Fruit fly (Drosophila melanogaster) whole organism, embryonic: ENCODE results near the gene RapGAP1.

Source experiments
- CG11560 ChIP-seq: fragments of 200-800 bp; sonication (Bioruptor generic); IDR thresholded peaks from 3 replicates; pipeline ENCODE4 v1.3.6; 2022; ENCODE audit warnings: missing biosample characterization, missing genetic modification characterization
- CG12744 ChIP-seq: fragments of 200-800 bp; sonication (Bioruptor generic); optimal IDR thresholded peaks from 2 replicates; lab custom pipeline; 2016; ENCODE audit warnings: missing biosample characterization, missing genetic modification characterization
- CG15011 ChIP-seq: fragments of 200-800 bp; sonication (Bioruptor generic); optimal IDR thresholded peaks from 3 replicates; lab custom pipeline; 2018; ENCODE audit warnings: missing biosample characterization, mild to moderate bottlenecking, missing genetic modification characterization
- CG18764 ChIP-seq: fragments of 200-800 bp; sonication (Bioruptor generic); optimal IDR thresholded peaks from 3 replicates; lab custom pipeline; 2016; ENCODE audit warnings: missing biosample characterization, missing genetic modification characterization
- CG2129 ChIP-seq: fragments of 200-800 bp; sonication (Bioruptor generic); IDR thresholded peaks from 2 replicates; pipeline ENCODE4 v1.3.6; 2022; ENCODE audit warnings: missing biosample characterization, missing genetic modification characterization; ENCODE audit not compliant: partially characterized antibody
- CG2875 ChIP-seq: fragments of 200-800 bp; sonication (Bioruptor generic); optimal IDR thresholded peaks from 2 replicates; lab custom pipeline; 2017; ENCODE audit warnings: missing biosample characterization, mild to moderate bottlenecking, missing genetic modification characterization, missing genetic modification reagents
- CG31388 ChIP-seq: fragments of 200-800 bp; sonication (Bioruptor generic); optimal IDR thresholded peaks from 2 replicates; lab custom pipeline; 2016; ENCODE audit warnings: missing biosample characterization, missing genetic modification characterization
- CG34422 ChIP-seq: fragments of 200-800 bp; sonication (Bioruptor generic); IDR thresholded peaks from 3 replicates; pipeline ENCODE4 v1.3.6; 2022; ENCODE audit warnings: missing biosample characterization, missing genetic modification characterization
- CG4282 ChIP-seq: fragments of 200-800 bp; sonication (Bioruptor generic); optimal IDR thresholded peaks from 2 replicates; lab custom pipeline; 2016; ENCODE audit warnings: missing biosample characterization, missing genetic modification characterization
- CG4404 ChIP-seq: fragments of 200-800 bp; sonication (Bioruptor generic); IDR thresholded peaks from 2 replicates; pipeline ENCODE4 v1.3.6; 2022; ENCODE audit warnings: missing biosample characterization, missing genetic modification characterization
- CG6683 ChIP-seq: fragments of 200-800 bp; sonication (Bioruptor generic); optimal IDR thresholded peaks from 2 replicates; lab custom pipeline; 2017; ENCODE audit warnings: missing biosample characterization, mild to moderate bottlenecking, missing genetic modification characterization, missing genetic modification reagents
- CG6765 ChIP-seq: fragments of 200-800 bp; sonication (Bioruptor generic); optimal IDR thresholded peaks from 3 replicates; lab custom pipeline; 2017; ENCODE audit warnings: missing biosample characterization, mild to moderate bottlenecking, missing genetic modification characterization
- CG8281 ChIP-seq: fragments of 200-800 bp; sonication (Bioruptor generic); optimal IDR thresholded peaks from 2 replicates; lab custom pipeline; 2018; ENCODE audit warnings: missing biosample characterization, mild to moderate bottlenecking, missing genetic modification characterization, moderate library complexity
- CG9932 ChIP-seq: fragments of 200-800 bp; sonication (Bioruptor generic); IDR thresholded peaks from 2 replicates; pipeline ENCODE4 v1.3.6; 2022; ENCODE audit warnings: missing biosample characterization, missing genetic modification characterization
- CkIIα-i1 ChIP-seq: fragments of 200-800 bp; sonication (Bioruptor generic); IDR thresholded peaks from 2 replicates; pipeline ENCODE4 v1.3.6; 2022; ENCODE audit warnings: missing biosample characterization, missing genetic modification characterization
- Dad ChIP-seq: fragments of 200-800 bp; sonication (Bioruptor generic); optimal IDR thresholded peaks from 3 replicates; lab custom pipeline; 2016; ENCODE audit warnings: missing biosample characterization, missing genetic modification characterization
- Dip3 ChIP-seq: fragments of 200-800 bp; sonication (Bioruptor generic); optimal IDR thresholded peaks from 3 replicates; lab custom pipeline; 2016; ENCODE audit warnings: missing biosample characterization, missing genetic modification characterization
- Doc2 ChIP-seq: fragments of 200-800 bp; sonication (Bioruptor generic); IDR thresholded peaks from 2 replicates; pipeline ENCODE4 v1.3.6; 2022; ENCODE audit warnings: missing biosample characterization, missing genetic modification characterization
- E2f2 ChIP-seq: fragments of 200-800 bp; sonication (Bioruptor generic); IDR thresholded peaks from 2 replicates; pipeline ENCODE4 v1.3.6; 2022; ENCODE audit warnings: missing biosample characterization, missing genetic modification characterization
- H2.0 ChIP-seq: fragments of 200-800 bp; sonication (Bioruptor generic); IDR thresholded peaks from 2 replicates; pipeline ENCODE4 v1.3.6; 2022; ENCODE audit warnings: missing biosample characterization, missing genetic modification characterization
- HHEX ChIP-seq: fragments of 200-800 bp; sonication (Bioruptor generic); optimal IDR thresholded peaks from 3 replicates; lab custom pipeline; 2017; ENCODE audit warnings: missing biosample characterization, mild to moderate bottlenecking, missing genetic modification characterization, missing genetic modification reagents
- HLHmδ ChIP-seq: fragments of 200-800 bp; sonication (Bioruptor generic); optimal IDR thresholded peaks from 2 replicates; lab custom pipeline; 2018; ENCODE audit warnings: missing biosample characterization, mild to moderate bottlenecking, missing genetic modification characterization, moderate library complexity
- Mes4 ChIP-seq: fragments of 200-800 bp; sonication (Bioruptor generic); optimal IDR thresholded peaks from 2 replicates; lab custom pipeline; 2016; ENCODE audit warnings: missing biosample characterization, missing genetic modification characterization
- Nf-YC ChIP-seq: fragments of 200-800 bp; optimal IDR thresholded peaks from 3 replicates; lab custom pipeline; 2019; ENCODE audit warnings: missing biosample characterization, mild to moderate bottlenecking, missing genetic modification characterization, moderate library complexity
- Side ChIP-seq: fragments of 200-800 bp; sonication (Bioruptor generic); optimal IDR thresholded peaks from 2 replicates; lab custom pipeline; 2016; ENCODE audit warnings: missing biosample characterization, missing genetic modification characterization
- Sox102F ChIP-seq: fragments of 200-800 bp; sonication (Bioruptor generic); optimal IDR thresholded peaks from 2 replicates; lab custom pipeline; 2018; ENCODE audit warnings: missing biosample characterization, mild to moderate bottlenecking, missing genetic modification characterization, moderate library complexity
- Stat92E ChIP-seq, 3 experiments: fragments of >200 bp in 2 of 3; fragments of 200-800 bp in 1 of 3; sonication (Bioruptor generic) in 1 of 3; optimal IDR thresholded peaks; 2 replicates each; lab custom pipeline; 2017 to 2019; ENCODE audit warnings: missing biosample characterization in 3 of 3, missing genetic modification characterization in 3 of 3, mild to moderate bottlenecking in 1 of 3, moderate library complexity in 1 of 3
- Tbp ChIP-seq: fragments of >200 bp; optimal IDR thresholded peaks from 2 replicates; lab custom pipeline; 2018; ENCODE audit warnings: missing biosample characterization, missing genetic modification characterization
- Trl ChIP-seq, 3 experiments: fragments of >200 bp in 2 of 3; fragments of 200-800 bp in 1 of 3; sonication (Bioruptor generic) in 1 of 3; optimal IDR thresholded peaks; 2 replicates in 1 of 3; 3 replicates in 2 of 3; lab custom pipeline; 2016 to 2017; ENCODE audit warnings: missing biosample characterization in 1 of 3, missing genetic modification characterization in 1 of 3
- Xbp1 ChIP-seq: fragments of 200-800 bp; sonication (Bioruptor generic); optimal IDR thresholded peaks from 3 replicates; lab custom pipeline; 2016; ENCODE audit warnings: missing biosample characterization, mild to moderate bottlenecking, missing genetic modification characterization
- bigmax ChIP-seq: fragments of 200-800 bp; sonication (Bioruptor generic); optimal IDR thresholded peaks from 2 replicates; lab custom pipeline; 2018; ENCODE audit warnings: missing biosample characterization, mild to moderate bottlenecking, missing genetic modification characterization
- br ChIP-seq: fragments of >200 bp; optimal IDR thresholded peaks from 2 replicates; lab custom pipeline; 2017
- chn ChIP-seq: fragments of 200-800 bp; sonication (Bioruptor generic); optimal IDR thresholded peaks from 2 replicates; lab custom pipeline; 2016; ENCODE audit warnings: missing biosample characterization, missing genetic modification characterization
- crc ChIP-seq: fragments of 200-800 bp; sonication (Bioruptor generic); optimal IDR thresholded peaks from 2 replicates; lab custom pipeline; 2016; ENCODE audit warnings: missing biosample characterization, missing genetic modification characterization
- dpn ChIP-seq, 2 experiments: fragments of 200-800 bp; sonication (Bioruptor generic); optimal IDR thresholded peaks; 3 replicates each; lab custom pipeline; 2016; ENCODE audit warnings: missing biosample characterization in 2 of 2, missing genetic modification characterization in 2 of 2
- eve ChIP-seq, 2 experiments: fragments of >200 bp; optimal IDR thresholded peaks; 2 replicates each; lab custom pipeline; 2017; ENCODE audit warnings: missing biosample characterization in 2 of 2, missing genetic modification characterization in 2 of 2
- ftz-f1 ChIP-seq: fragments of 200-800 bp; sonication (Bioruptor generic); optimal IDR thresholded peaks from 2 replicates; lab custom pipeline; 2016; ENCODE audit warnings: missing biosample characterization, missing genetic modification characterization
- fu2 ChIP-seq: fragments of 200-800 bp; sonication (Bioruptor generic); optimal IDR thresholded peaks from 2 replicates; lab custom pipeline; 2016; ENCODE audit warnings: missing biosample characterization, missing genetic modification characterization
- gro ChIP-seq: fragments of 200-800 bp; sonication (Bioruptor generic); optimal IDR thresholded peaks from 2 replicates; lab custom pipeline; 2016; ENCODE audit warnings: missing biosample characterization, missing genetic modification characterization
- ind ChIP-seq: fragments of 200-800 bp; sonication (Bioruptor generic); optimal IDR thresholded peaks from 3 replicates; lab custom pipeline; 2016; ENCODE audit warnings: missing biosample characterization, missing genetic modification characterization
- lov ChIP-seq, 2 experiments: fragments of 200-800 bp in 1 of 2; fragments of >200 bp in 1 of 2; sonication (Bioruptor generic) in 1 of 2; IDR thresholded peaks in 1 of 2; optimal IDR thresholded peaks in 1 of 2; 2 replicates in 1 of 2; 3 replicates in 1 of 2; pipeline versions ENCODE4 v1.3.6 to Lab custom; 2017 to 2022; ENCODE audit warnings: missing biosample characterization in 1 of 2, missing genetic modification characterization in 1 of 2
- nmo ChIP-seq: fragments of 200-800 bp; sonication (Bioruptor generic); optimal IDR thresholded peaks from 2 replicates; lab custom pipeline; 2018; ENCODE audit warnings: missing biosample characterization, mild to moderate bottlenecking, missing genetic modification characterization, moderate library complexity
- pros ChIP-seq: fragments of 200-800 bp; sonication (Bioruptor generic); optimal IDR thresholded peaks from 3 replicates; lab custom pipeline; 2019; ENCODE audit warnings: missing biosample characterization, mild to moderate bottlenecking, missing genetic modification characterization, moderate library complexity
- repo ChIP-seq: fragments of 200-800 bp; sonication (Bioruptor generic); optimal IDR thresholded peaks from 2 replicates; lab custom pipeline; 2016; ENCODE audit warnings: missing biosample characterization, missing genetic modification characterization
- sima ChIP-seq: fragments of 200-800 bp; sonication (Bioruptor generic); optimal IDR thresholded peaks from 2 replicates; lab custom pipeline; 2016; ENCODE audit warnings: missing biosample characterization, missing genetic modification characterization
- tap ChIP-seq: fragments of 200-800 bp; optimal IDR thresholded peaks from 3 replicates; lab custom pipeline; 2019; ENCODE audit warnings: missing biosample characterization, mild to moderate bottlenecking, missing genetic modification characterization, moderate library complexity
- tio ChIP-seq: fragments of 200-800 bp; sonication (Bioruptor generic); optimal IDR thresholded peaks from 2 replicates; lab custom pipeline; 2017; ENCODE audit warnings: missing biosample characterization, missing genetic modification characterization, inconsistent platforms
- wor ChIP-seq: fragments of 200-800 bp; sonication (Bioruptor generic); IDR thresholded peaks from 2 replicates; pipeline ENCODE4 v1.3.6; 2022; ENCODE audit warnings: missing biosample characterization, missing genetic modification characterization

Gene RapGAP1

dm6 chr2L:7576462-7577360 lies 2.1 kb downstream of the RapGAP1 start (continued):
- TF ChIP-seq H2.0 (GFP tag; lab: Robert Waterston, UW) = peak; percentile 73
- peak; percentile 62 to 75 for TF ChIP-seq dpn (GFP tag; optimal IDR thresholded peaks at IDR 0.05; lab: Kevin White, UChicago)
- peak; percentile 81 for TF ChIP-seq tap
- no peak for TF ChIP-seq br (lab: Kevin White, UChicago)
- no peak for TF ChIP-seq tio (GFP tag; lab: Kevin White, UChicago)
- TF ChIP-seq Trl (optimal IDR thresholded peaks at IDR 0.05; lab: Kevin White, UChicago) = peak; percentile 0 to 37
- peak; percentile 61 for TF ChIP-seq Trl (GFP tag; optimal IDR thresholded peaks at IDR 0.05; lab: Kevin White, UChicago)
- peak; percentile 17 for TF ChIP-seq CG4282
- peak; percentile 90 for TF ChIP-seq Xbp1 (GFP tag; lab: Kevin White, UChicago)
- TF ChIP-seq CG12744 = peak; percentile 42
- TF ChIP-seq chn (GFP tag; lab: Kevin White, UChicago) = peak; percentile 19
- peak; percentile 58; the same call in 1 of the 2 replicates for TF ChIP-seq E2f2 (GFP tag; lab: Robert Waterston, UW)
- peak; percentile 71 for TF ChIP-seq CG4404 (GFP tag; lab: Robert Waterston, UW)
- TF ChIP-seq CG15011 (GFP tag; lab: Kevin White, UChicago) = peak; percentile 54
- peak; percentile 52 for TF ChIP-seq CG6765 (GFP tag; lab: Kevin White, UChicago)
- peak; percentile 71 for TF ChIP-seq repo (GFP tag; lab: Kevin White, UChicago)
- TF ChIP-seq bigmax (GFP tag; lab: Kevin White, UChicago) = peak; percentile 22
- TF ChIP-seq Doc2 (GFP tag; lab: Robert Waterston, UW) = no peak
- peak; percentile 67 for TF ChIP-seq Dip3 (GFP tag; lab: Kevin White, UChicago)
- TF ChIP-seq crc = peak; percentile 22
- no peak for TF ChIP-seq lov (optimal IDR thresholded peaks at IDR 0.05; lab: Kevin White, UChicago)
- 0 out of 3 replicates have a peak, but pooled peaks have one; percentile 78 for TF ChIP-seq lov (GFP tag; IDR thresholded peaks at IDR 0.05; lab: Robert Waterston, UW)
- TF ChIP-seq CG6683 = peak; percentile 74
- no peak for TF ChIP-seq CG2129
- TF ChIP-seq CG34422 (GFP tag; lab: Robert Waterston, UW) = peak; percentile 73; the same call in 2 of the 3 replicates
- 0 out of 3 replicates have a peak, but pooled peaks have one; percentile 21 for TF ChIP-seq CG11560
- TF ChIP-seq Stat92E (GFP tag; optimal IDR thresholded peaks at IDR 0.05; lab: Kevin White, UChicago) = peak in 1 of 3 experiments; percentile 93
- peak; percentile 77 for TF ChIP-seq Side (GFP tag; lab: Kevin White, UChicago)
- peak; percentile 49 for TF ChIP-seq CG8281 (tag; lab: Kevin White, UChicago)
- no peak for TF ChIP-seq fu2
- peak; percentile 28 for TF ChIP-seq sima (GFP tag; lab: Kevin White, UChicago)
- TF ChIP-seq eve (GFP tag; optimal IDR thresholded peaks at IDR 0.05; lab: Kevin White, UChicago) = peak in 1 of 2 experiments; percentile 97
- peak; percentile 41 for TF ChIP-seq pros
- TF ChIP-seq Nf-YC = peak; percentile 64
- peak; percentile 27 for TF ChIP-seq gro
- TF ChIP-seq nmo = peak; percentile 94
- peak; percentile 67 for TF ChIP-seq Dad (GFP tag; lab: Kevin White, UChicago)
- peak; percentile 81 for TF ChIP-seq HHEX (GFP tag; lab: Kevin White, UChicago)
- TF ChIP-seq CG2875 (GFP tag; lab: Kevin White, UChicago) = peak; percentile 86
- TF ChIP-seq HLHmδ (GFP tag; lab: Kevin White, UChicago) = peak; percentile 95
- TF ChIP-seq CG31388 (GFP tag; lab: Kevin White, UChicago) = peak; percentile 60
- TF ChIP-seq CG18764 (GFP tag; lab: Kevin White, UChicago) = peak; percentile 76
- TF ChIP-seq Mes4 = peak; percentile 56
- TF ChIP-seq CG9932 (GFP tag; lab: Robert Waterston, UW) = no peak
- TF ChIP-seq ind (GFP tag; lab: Kevin White, UChicago) = peak; percentile 79
- no peak for TF ChIP-seq ftz-f1
- TF ChIP-seq Tbp (GFP tag; lab: Kevin White, UChicago) = no peak
- no peak for TF ChIP-seq CkIIα-i1 (GFP tag; lab: Robert Waterston, UW)
- TF ChIP-seq wor (GFP tag; lab: Robert Waterston, UW) = peak; percentile 79
- peak; percentile 94 for TF ChIP-seq Sox102F (GFP tag; lab: Kevin White, UChicago)
